Fruit fly (Drosophila melanogaster) whole organism: Measurements from ENCODE around the gene CG15728.

Experiments used
- CG8478 ChIP-seq: fragments of >200 bp; optimal IDR thresholded peaks from 2 replicates; lab custom pipeline; 2018; ENCODE audit warnings: inconsistent platforms
- Dll ChIP-seq: fragments of >200 bp; optimal IDR thresholded peaks from 2 replicates; lab custom pipeline; 2017
- EcR ChIP-seq, 2 experiments: fragments of >200 bp; optimal IDR thresholded peaks; 2 replicates each; lab custom pipeline; 2017; ENCODE audit warnings: missing biosample characterization in 2 of 2, missing genetic modification characterization in 2 of 2, missing genetic modification reagents in 2 of 2
- pan ChIP-seq: fragments of >200 bp; optimal IDR thresholded peaks from 2 replicates; lab custom pipeline; 2017
- psq ChIP-seq: fragments of >200 bp; optimal IDR thresholded peaks from 2 replicates; lab custom pipeline; 2017
- usp ChIP-seq: fragments of >200 bp; optimal IDR thresholded peaks from 2 replicates; lab custom pipeline; 2017; ENCODE audit warnings: missing biosample characterization, missing genetic modification characterization, mixed read lengths

Gene CG15728

dm6 chrX:12623992-12624391 lies at the start of gene CG15728:
CG15728 (plus strand) TSS chrX:12624292.
- TF ChIP-seq Dll (lab: Kevin White, UChicago) (no peak), CG8478 (lab: Kevin White, UChicago) (no peak), EcR (GFP tag; optimal IDR thresholded peaks at IDR 0.05; lab: Kevin White, UChicago) (no peak), psq (lab: Kevin White, UChicago) (no peak), pan (lab: Kevin White, UChicago) (no peak), usp (no peak)

- no peak for TF ChIP-seq usp
- TF ChIP-seq psq (lab: Kevin White, UChicago): no peak
Observed at dm6 chrX:12574666-12575202, 49.4 kb upstream of the CG15728 start.

- TF ChIP-seq usp (no peak), EcR (GFP tag; optimal IDR thresholded peaks at IDR 0.05; lab: Kevin White, UChicago) (no peak), Dll (lab: Kevin White, UChicago) (no peak)
Observed at dm6 chrX:12575292-12575826, 48.7 kb upstream of the CG15728 start.

dm6 chrX:12575827-12576408 lies 48.2 kb upstream of the CG15728 start:
- no peak for TF ChIP-seq Dll (lab: Kevin White, UChicago)
- TF ChIP-seq pan (lab: Kevin White, UChicago): no peak
- TF ChIP-seq CG8478 (lab: Kevin White, UChicago): no peak

- TF ChIP-seq EcR (GFP tag; optimal IDR thresholded peaks at IDR 0.05; lab: Kevin White, UChicago) (peak in 1 of 2 experiments; percentile 24), CG8478 (lab: Kevin White, UChicago) (no peak)
Observed at dm6 chrX:12577722-12578121, 46.4 kb upstream of the CG15728 start.

dm6 chrX:12578328-12578700 lies 45.8 kb upstream of the CG15728 start:
- TF ChIP-seq psq (lab: Kevin White, UChicago): no peak

- TF ChIP-seq Dll (lab: Kevin White, UChicago) (peak; percentile 39), usp (no peak), pan (lab: Kevin White, UChicago) (peak; percentile 9)
Observed at dm6 chrX:12578701-12579372, 45.3 kb upstream of the CG15728 start.

- TF ChIP-seq psq (lab: Kevin White, UChicago) (no peak), pan (lab: Kevin White, UChicago) (no peak), usp (no peak), EcR (GFP tag; optimal IDR thresholded peaks at IDR 0.05; lab: Kevin White, UChicago) (no peak), CG8478 (lab: Kevin White, UChicago) (no peak), Dll (lab: Kevin White, UChicago) (no peak)
Observed at dm6 chrX:12579506-12579999, 44.5 kb upstream of the CG15728 start.

- no peak for TF ChIP-seq pan (lab: Kevin White, UChicago)
- no peak for TF ChIP-seq psq (lab: Kevin White, UChicago)
- TF ChIP-seq CG8478 (lab: Kevin White, UChicago): no peak
- TF ChIP-seq EcR (GFP tag; optimal IDR thresholded peaks at IDR 0.05; lab: Kevin White, UChicago): no peak
- no peak for TF ChIP-seq Dll (lab: Kevin White, UChicago)
- no peak for TF ChIP-seq usp
Observed at dm6 chrX:12580040-12580497, 44.0 kb upstream of the CG15728 start.

- no peak for TF ChIP-seq EcR (GFP tag; optimal IDR thresholded peaks at IDR 0.05; lab: Kevin White, UChicago)
Observed at dm6 chrX:12580498-12581304, 43.4 kb upstream of the CG15728 start.

dm6 chrX:12581305-12581676 lies 42.8 kb upstream of the CG15728 start:
- TF ChIP-seq pan (lab: Kevin White, UChicago): no peak
- TF ChIP-seq Dll (lab: Kevin White, UChicago): no peak
- TF ChIP-seq usp: no peak
- no peak for TF ChIP-seq psq (lab: Kevin White, UChicago)
- TF ChIP-seq CG8478 (lab: Kevin White, UChicago): no peak
- no peak for TF ChIP-seq EcR (GFP tag; optimal IDR thresholded peaks at IDR 0.05; lab: Kevin White, UChicago)

- TF ChIP-seq psq (lab: Kevin White, UChicago) (no peak), pan (lab: Kevin White, UChicago) (no peak), CG8478 (lab: Kevin White, UChicago) (no peak), EcR (GFP tag; optimal IDR thresholded peaks at IDR 0.05; lab: Kevin White, UChicago) (no peak), usp (no peak), Dll (lab: Kevin White, UChicago) (no peak)
Observed at dm6 chrX:12581894-12582293, 42.2 kb upstream of the CG15728 start.
